Worm (Caenorhabditis elegans) whole organism, mixed stage, embryonic: ENCODE data around the gene fbxa-96.

Source experiments
- lin-13 ChIP-seq: fragments of 150-350 bp; optimal IDR thresholded peaks from 2 replicates; lab custom pipeline; 2014; ENCODE audit warnings: missing biosample characterization, missing genetic modification characterization
- nhr-28 ChIP-seq: fragments of 150-350 bp; optimal IDR thresholded peaks from 2 replicates; lab custom pipeline; 2014; ENCODE audit warnings: missing biosample characterization, missing genetic modification characterization
- snpc-4 ChIP-seq: fragments of 150-350 bp; optimal IDR thresholded peaks from 2 replicates; lab custom pipeline; 2014; ENCODE audit warnings: missing biosample characterization, missing genetic modification characterization
- unc-62 ChIP-seq: fragments of 150-350 bp; optimal IDR thresholded peaks from 2 replicates; lab custom pipeline; 2014; ENCODE audit warnings: missing biosample characterization, missing genetic modification reagents, missing genetic modification characterization

- TF ChIP-seq snpc-4 (tag; lab: Kevin White, UChicago) (no peak), unc-62 (GFP tag; lab: Kevin White, UChicago) (no peak), nhr-28 (tag; lab: Kevin White, UChicago) (no peak), lin-13 (no peak)
Measured at ce11 chrX:15039029-15039695, 21.0 kb downstream of the fbxa-96 start.
